Worm (Caenorhabditis elegans) whole organism, L4/young adult: ENCODE data around the gene fmi-1.

Source experiments
- W03F9.2 ChIP-seq: fragments of 150-350 bp; optimal IDR thresholded peaks from 2 replicates; lab custom pipeline; 2014; ENCODE audit warnings: missing biosample characterization, missing genetic modification characterization
- dao-5 ChIP-seq: sonication (generic microtip); optimal IDR thresholded peaks from 2 replicates; lab custom pipeline; 2016; ENCODE audit warnings: missing genotype, missing genetic modification characterization, moderate library complexity, missing compliant biosample characterization
- him-1 ChIP-seq: sonication (generic microtip); optimal IDR thresholded peaks from 2 replicates; lab custom pipeline; 2016; ENCODE audit warnings: missing genotype, missing genetic modification reagents, missing genetic modification characterization, missing compliant biosample characterization

DNA sequence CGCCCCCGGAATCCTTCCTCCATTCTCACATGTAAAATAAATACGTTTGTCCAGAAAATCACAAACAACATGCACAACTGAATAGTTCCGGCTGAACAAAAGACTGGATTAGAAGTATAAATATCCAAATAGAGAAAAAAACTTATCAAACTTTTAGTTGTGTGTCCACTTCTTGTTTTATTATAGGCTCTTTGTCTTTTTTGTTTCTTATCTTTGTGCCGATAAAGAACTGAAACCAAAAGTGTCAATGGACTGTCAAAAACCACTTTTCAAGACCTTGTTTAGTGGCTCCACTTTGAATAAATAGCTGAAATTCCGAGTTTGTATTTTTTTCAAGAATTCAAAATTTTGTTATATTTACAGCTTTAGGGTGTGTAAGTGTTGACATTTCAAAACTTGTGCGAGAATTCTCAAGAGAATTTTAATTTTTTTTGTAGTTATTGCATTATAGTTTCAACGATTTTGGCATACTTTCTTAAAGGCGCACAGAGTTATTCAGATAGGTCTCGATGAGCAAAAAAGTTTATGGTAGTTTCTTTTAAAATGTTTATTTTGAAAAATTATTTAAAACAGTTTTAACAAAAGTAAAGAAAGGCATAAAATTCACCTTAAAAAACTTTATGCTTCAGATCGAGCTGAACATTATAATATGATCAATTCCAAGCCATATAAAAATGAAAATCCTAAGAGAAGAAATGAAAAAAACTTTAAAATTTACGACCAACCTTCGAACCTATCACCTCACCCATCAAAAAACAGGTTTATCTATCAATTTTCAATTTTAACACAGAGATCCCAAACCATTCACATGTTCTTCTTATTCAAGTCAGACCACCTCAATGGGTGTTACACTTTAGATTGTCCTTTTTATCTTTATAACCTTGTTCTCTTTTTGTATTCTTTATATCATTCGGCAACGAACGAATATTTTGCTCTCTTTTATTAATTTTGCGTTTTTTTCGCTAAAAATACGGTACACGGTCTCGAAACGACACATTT is 27.6 kb downstream of the fmi-1 start:
- TF ChIP-seq W03F9.2 (tag; lab: Kevin White, UChicago) = no peak
- no peak for TF ChIP-seq him-1 (tag; lab: Kevin White, UChicago)
- no peak for TF ChIP-seq dao-5 (tag; lab: Kevin White, UChicago)
